Worm (Caenorhabditis elegans) whole organism, mixed stage, embryonic: ENCODE results near the gene srt-43.

ENCODE experiments used
- M03D4.4 ChIP-seq: sonication (generic microtip); optimal IDR thresholded peaks from 2 replicates; lab custom pipeline; 2017; ENCODE audit warnings: mild to moderate bottlenecking, missing genetic modification characterization, missing compliant biosample characterization
- bed-3 ChIP-seq: fragments of 200-800 bp; sonication (Bioruptor generic); optimal IDR thresholded peaks from 3 replicates; lab custom pipeline; 2018; ENCODE audit warnings: mild to moderate bottlenecking, missing genetic modification characterization, moderate library complexity, missing compliant biosample characterization
- blmp-1 ChIP-seq: fragments of 150-350 bp; optimal IDR thresholded peaks from 2 replicates; lab custom pipeline; 2014; ENCODE audit warnings: missing biosample characterization, missing genetic modification characterization
- ceh-39 ChIP-seq: fragments of 150-350 bp; optimal IDR thresholded peaks from 2 replicates; lab custom pipeline; 2014; ENCODE audit warnings: missing biosample characterization, missing genetic modification characterization
- ceh-43 ChIP-seq: fragments of 200-800 bp; sonication (Bioruptor generic); optimal IDR thresholded peaks from 2 replicates; lab custom pipeline; 2018; ENCODE audit warnings: mild to moderate bottlenecking, missing genetic modification characterization, moderate library complexity, missing compliant biosample characterization
- ceh-83 ChIP-seq: fragments of 200-800 bp; sonication (Bioruptor generic); optimal IDR thresholded peaks from 2 replicates; lab custom pipeline; 2018; ENCODE audit warnings: mild to moderate bottlenecking, missing genetic modification characterization, missing compliant biosample characterization
- ces-1 ChIP-seq: fragments of 150-350 bp; optimal IDR thresholded peaks from 2 replicates; lab custom pipeline; 2014; ENCODE audit warnings: missing biosample characterization, missing genetic modification reagents, missing genetic modification characterization
- cnd-1 ChIP-seq: fragments of 200-800 bp; sonication (Bioruptor generic); optimal IDR thresholded peaks from 2 replicates; lab custom pipeline; 2018; ENCODE audit warnings: mild to moderate bottlenecking, missing genetic modification characterization, missing compliant biosample characterization
- drap-1 ChIP-seq: fragments of 200-800 bp; sonication (Bioruptor generic); optimal IDR thresholded peaks from 3 replicates; lab custom pipeline; 2018; ENCODE audit warnings: mild to moderate bottlenecking, missing genetic modification characterization, missing compliant biosample characterization
- elt-1 ChIP-seq: sonication (generic microtip); optimal IDR thresholded peaks from 2 replicates; lab custom pipeline; 2017; ENCODE audit warnings: missing genetic modification characterization, mild to moderate bottlenecking, missing compliant biosample characterization, antibody characterized with exemption, moderate library complexity, borderline replicate concordance; ENCODE audit not compliant: insufficient read depth
- elt-3 ChIP-seq: fragments of 150-350 bp; optimal IDR thresholded peaks from 2 replicates; lab custom pipeline; 2014; ENCODE audit warnings: missing biosample characterization, missing genetic modification characterization
- flh-1 ChIP-seq: fragments of 200-800 bp; sonication (Bioruptor generic); optimal IDR thresholded peaks from 2 replicates; lab custom pipeline; 2018; ENCODE audit warnings: mild to moderate bottlenecking, missing genetic modification characterization, moderate library complexity, missing compliant biosample characterization
- ham-2 ChIP-seq: fragments of 200-800 bp; sonication (Bioruptor generic); optimal IDR thresholded peaks from 2 replicates; lab custom pipeline; 2018; ENCODE audit warnings: mild to moderate bottlenecking, missing genetic modification characterization, missing compliant biosample characterization
- hlh-1 ChIP-seq: fragments of 150-350 bp; optimal IDR thresholded peaks from 2 replicates; lab custom pipeline; 2014; ENCODE audit warnings: missing biosample characterization, missing genetic modification reagents, missing genetic modification characterization
- lin-32 ChIP-seq: fragments of 200-800 bp; sonication (Bioruptor generic); optimal IDR thresholded peaks from 2 replicates; lab custom pipeline; 2018; ENCODE audit warnings: mild to moderate bottlenecking, missing genetic modification characterization, missing compliant biosample characterization
- lsy-2 ChIP-seq: fragments of 150-350 bp; optimal IDR thresholded peaks from 2 replicates; lab custom pipeline; 2014; ENCODE audit warnings: missing biosample characterization, missing genetic modification characterization
- mab-5 ChIP-seq: fragments of 150-350 bp; optimal IDR thresholded peaks from 2 replicates; lab custom pipeline; 2014; ENCODE audit warnings: missing biosample characterization, missing genetic modification characterization
- mep-1 ChIP-seq: fragments of 150-350 bp; optimal IDR thresholded peaks from 2 replicates; lab custom pipeline; 2017; ENCODE audit warnings: missing biosample characterization, missing genetic modification reagents, missing genetic modification characterization, inconsistent platforms
- mls-2 ChIP-seq: sonication (generic microtip); optimal IDR thresholded peaks from 2 replicates; lab custom pipeline; 2016; ENCODE audit warnings: mild to moderate bottlenecking, missing genetic modification characterization, moderate library complexity, missing compliant biosample characterization
- nhr-12 ChIP-seq: fragments of 150-350 bp; optimal IDR thresholded peaks from 2 replicates; lab custom pipeline; 2014; ENCODE audit warnings: missing biosample characterization, missing genetic modification characterization
- nhr-2 ChIP-seq: fragments of 150-350 bp; optimal IDR thresholded peaks from 2 replicates; lab custom pipeline; 2014; ENCODE audit warnings: missing biosample characterization, missing genetic modification characterization
- nhr-237 ChIP-seq: fragments of 150-350 bp; optimal IDR thresholded peaks from 2 replicates; lab custom pipeline; 2014; ENCODE audit warnings: missing biosample characterization, missing genetic modification characterization
- nhr-28 ChIP-seq: fragments of 150-350 bp; optimal IDR thresholded peaks from 2 replicates; lab custom pipeline; 2014; ENCODE audit warnings: missing biosample characterization, missing genetic modification characterization
- nhr-76 ChIP-seq: sonication (generic microtip); optimal IDR thresholded peaks from 2 replicates; lab custom pipeline; 2017; ENCODE audit warnings: missing biosample characterization, missing genetic modification characterization
- sem-2 ChIP-seq: fragments of 200-800 bp; sonication (Bioruptor generic); optimal IDR thresholded peaks from 2 replicates; lab custom pipeline; 2018; ENCODE audit warnings: mild to moderate bottlenecking, missing genetic modification characterization, missing compliant biosample characterization
- snpc-4 ChIP-seq: fragments of 150-350 bp; optimal IDR thresholded peaks from 2 replicates; lab custom pipeline; 2014; ENCODE audit warnings: missing biosample characterization, missing genetic modification characterization
- sptf-1 ChIP-seq: sonication (generic microtip); optimal IDR thresholded peaks from 2 replicates; lab custom pipeline; 2017; ENCODE audit warnings: mild to moderate bottlenecking, missing genetic modification characterization, moderate library complexity, missing compliant biosample characterization
- tbx-8 ChIP-seq: fragments of 200-800 bp; sonication (Bioruptor generic); optimal IDR thresholded peaks from 2 replicates; lab custom pipeline; 2018; ENCODE audit warnings: mild to moderate bottlenecking, missing genetic modification characterization, moderate library complexity, missing compliant biosample characterization
- unc-120 ChIP-seq: sonication (generic microtip); optimal IDR thresholded peaks from 2 replicates; lab custom pipeline; 2017; ENCODE audit warnings: missing genetic modification characterization, missing compliant biosample characterization; ENCODE audit not compliant: poor library complexity, severe bottlenecking
- unc-39 ChIP-seq: fragments of 150-350 bp; optimal IDR thresholded peaks from 2 replicates; lab custom pipeline; 2014; ENCODE audit warnings: missing biosample characterization, missing genetic modification characterization
- unc-62 ChIP-seq: fragments of 150-350 bp; optimal IDR thresholded peaks from 2 replicates; lab custom pipeline; 2014; ENCODE audit warnings: missing biosample characterization, missing genetic modification reagents, missing genetic modification characterization
- zip-8 ChIP-seq: fragments of 150-350 bp; optimal IDR thresholded peaks from 2 replicates; lab custom pipeline; 2014; ENCODE audit warnings: missing biosample characterization, missing genetic modification characterization
- ztf-11 ChIP-seq: fragments of 150-350 bp; optimal IDR thresholded peaks from 2 replicates; lab custom pipeline; 2014; ENCODE audit warnings: missing biosample characterization, missing genetic modification characterization

The srt-43 gene

ce11 chrV:12815386-12815785 is 46.3 kb downstream of the srt-43 start:
- TF ChIP-seq nhr-2: no peak
- no peak for TF ChIP-seq elt-1
- no peak for TF ChIP-seq elt-3 (tag; lab: Kevin White, UChicago)
- TF ChIP-seq nhr-76 (tag; lab: Kevin White, UChicago): no peak
- TF ChIP-seq blmp-1 (tag; lab: Kevin White, UChicago): no peak
- no peak for TF ChIP-seq ceh-83 (GFP tag; lab: Kevin White, UChicago)
- no peak for TF ChIP-seq sptf-1 (tag; lab: Kevin White, UChicago)
- TF ChIP-seq mab-5 (tag; lab: Kevin White, UChicago): no peak
- no peak for TF ChIP-seq ces-1 (GFP tag; lab: Kevin White, UChicago)
- TF ChIP-seq bed-3: no peak
- no peak for TF ChIP-seq flh-1 (GFP tag; lab: Kevin White, UChicago)
- no peak for TF ChIP-seq unc-120
- TF ChIP-seq ztf-11 (tag; lab: Kevin White, UChicago): no peak
- TF ChIP-seq mep-1 (tag; lab: Kevin White, UChicago): no peak
- TF ChIP-seq lsy-2 (tag; lab: Kevin White, UChicago): no peak
- TF ChIP-seq tbx-8 (GFP tag; lab: Kevin White, UChicago): no peak
- no peak for TF ChIP-seq hlh-1 (tag; lab: Kevin White, UChicago)

- TF ChIP-seq drap-1 (GFP tag; lab: Kevin White, UChicago) (no peak), flh-1 (GFP tag; lab: Kevin White, UChicago) (no peak), unc-62 (GFP tag; lab: Kevin White, UChicago) (no peak), zip-8 (tag; lab: Kevin White, UChicago) (no peak), hlh-1 (tag; lab: Kevin White, UChicago) (no peak), sem-2 (GFP tag; lab: Kevin White, UChicago) (no peak), ceh-83 (GFP tag; lab: Kevin White, UChicago) (no peak), nhr-12 (tag; lab: Kevin White, UChicago) (no peak), ztf-11 (tag; lab: Kevin White, UChicago) (no peak), unc-39 (tag; lab: Kevin White, UChicago) (no peak), mab-5 (tag; lab: Kevin White, UChicago) (no peak), mls-2 (tag; lab: Kevin White, UChicago) (no peak), cnd-1 (tag; lab: Kevin White, UChicago) (no peak), blmp-1 (tag; lab: Kevin White, UChicago) (no peak), nhr-28 (tag; lab: Kevin White, UChicago) (no peak), elt-1 (no peak), bed-3 (no peak)
- TF ChIP-seq, all 35 proteins: peak for 0
Observed at ce11 chrV:12816672-12817071, 47.6 kb downstream of the srt-43 start.

- TF ChIP-seq ceh-39 (tag; lab: Kevin White, UChicago) (no peak), zip-8 (tag; lab: Kevin White, UChicago) (no peak), lin-32 (GFP tag; lab: Kevin White, UChicago) (no peak), ceh-83 (GFP tag; lab: Kevin White, UChicago) (no peak), ces-1 (GFP tag; lab: Kevin White, UChicago) (peak; percentile 96), nhr-2 (no peak), snpc-4 (tag; lab: Kevin White, UChicago) (no peak)
- TF ChIP-seq, all 35 proteins: peak for 1
Observed at ce11 chrV:12818486-12818885, 49.4 kb downstream of the srt-43 start.

DNA sequence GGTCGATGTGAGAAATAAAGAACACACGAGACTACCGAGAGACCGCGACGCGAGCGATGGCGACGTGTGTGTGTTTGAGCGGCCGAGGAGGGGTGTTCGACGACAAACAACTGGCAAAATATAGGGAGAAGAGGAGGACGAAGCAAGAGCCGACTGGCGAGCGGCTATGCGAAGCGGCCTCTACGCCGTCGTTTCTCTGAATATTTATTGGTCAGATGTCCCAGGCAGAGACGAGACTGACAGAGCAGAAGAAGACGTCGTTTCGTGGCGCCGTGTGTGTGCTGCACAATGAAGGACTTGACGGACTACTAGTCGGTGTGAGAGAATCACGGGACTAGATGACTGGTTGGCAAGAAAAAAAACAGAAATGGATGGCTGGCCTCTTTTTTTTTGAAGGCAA is 50.1 kb downstream of the srt-43 start:
- TF ChIP-seq ztf-11 (tag; lab: Kevin White, UChicago) (no peak), ham-2 (GFP tag; lab: Kevin White, UChicago) (peak; percentile 20)

- no peak for TF ChIP-seq nhr-237 (tag; lab: Kevin White, UChicago)
- no peak for TF ChIP-seq mep-1 (tag; lab: Kevin White, UChicago)
- no peak for TF ChIP-seq drap-1 (GFP tag; lab: Kevin White, UChicago)
- TF ChIP-seq bed-3: no peak
- TF ChIP-seq sptf-1 (tag; lab: Kevin White, UChicago): no peak
- TF ChIP-seq unc-62 (GFP tag; lab: Kevin White, UChicago): no peak
- TF ChIP-seq M03D4.4: no peak
- no peak for TF ChIP-seq ceh-43 (GFP tag; lab: Kevin White, UChicago)
- TF ChIP-seq ces-1 (GFP tag; lab: Kevin White, UChicago): no peak
- TF ChIP-seq unc-120: no peak
- no peak for TF ChIP-seq lsy-2 (tag; lab: Kevin White, UChicago)
- no peak for TF ChIP-seq hlh-1 (tag; lab: Kevin White, UChicago)
- TF ChIP-seq ztf-11 (tag; lab: Kevin White, UChicago): no peak
Observed at ce11 chrV:12819792-12820453, 50.9 kb downstream of the srt-43 start, which contains the start of the genes ZC443.4 and ugt-18. Gene ZC443.4 (minus strand): TSS chrV:12819886. Gene ugt-18 (plus strand): TSS chrV:12820260.
